Fruit fly (Drosophila melanogaster): ENCODE data around the gene CG14573.

- no peak for TF ChIP-seq CTCF (optimal IDR thresholded peaks at IDR 0.05)
- no peak for TF ChIP-seq CG8478 (optimal IDR thresholded peaks at IDR 0.05)
These were observed 32.0 kb downstream of the CG14573 start for dm6 chr3L:21765931-21766330.
